Worm (Caenorhabditis elegans): Measurements from ENCODE around the gene ins-22.

Gene ins-22

DNA sequence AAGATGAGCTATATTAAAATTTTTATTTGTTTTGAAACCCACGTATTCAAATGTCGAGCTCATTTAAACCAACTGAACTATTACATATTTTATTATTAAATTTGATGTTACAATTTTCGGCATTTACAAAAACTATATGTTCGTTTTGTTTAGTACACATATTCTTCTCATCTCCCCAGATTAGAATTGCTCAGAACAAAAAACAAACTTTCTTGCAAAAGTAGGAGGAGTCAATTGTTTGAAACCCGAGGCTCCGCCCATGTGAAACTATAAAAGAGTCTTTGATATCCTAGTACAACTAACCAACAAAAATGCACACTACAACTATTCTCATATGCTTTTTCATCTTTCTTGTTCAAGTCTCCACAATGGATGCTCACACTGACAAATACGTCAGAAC lies at the start of gene ins-22:
ins-22 (plus strand) TSS at position 301 of the 400 bp plus-strand sequence.
- no peak for TF ChIP-seq nhr-28 (tag; optimal IDR thresholded peaks at IDR 0.05)
- no peak for TF ChIP-seq mml-1 (tag; optimal IDR thresholded peaks at IDR 0.05)
- TF ChIP-seq daf-12 (tag; optimal IDR thresholded peaks at IDR 0.05), result no peak
- no peak for TF ChIP-seq unc-39 (tag; optimal IDR thresholded peaks at IDR 0.05)
- TF ChIP-seq lsy-12 (tag; optimal IDR thresholded peaks at IDR 0.05), result no peak
- no peak for TF ChIP-seq lin-15B (tag; optimal IDR thresholded peaks at IDR 0.05)
- no peak for TF ChIP-seq lin-39 (tag; optimal IDR thresholded peaks at IDR 0.05)

DNA sequence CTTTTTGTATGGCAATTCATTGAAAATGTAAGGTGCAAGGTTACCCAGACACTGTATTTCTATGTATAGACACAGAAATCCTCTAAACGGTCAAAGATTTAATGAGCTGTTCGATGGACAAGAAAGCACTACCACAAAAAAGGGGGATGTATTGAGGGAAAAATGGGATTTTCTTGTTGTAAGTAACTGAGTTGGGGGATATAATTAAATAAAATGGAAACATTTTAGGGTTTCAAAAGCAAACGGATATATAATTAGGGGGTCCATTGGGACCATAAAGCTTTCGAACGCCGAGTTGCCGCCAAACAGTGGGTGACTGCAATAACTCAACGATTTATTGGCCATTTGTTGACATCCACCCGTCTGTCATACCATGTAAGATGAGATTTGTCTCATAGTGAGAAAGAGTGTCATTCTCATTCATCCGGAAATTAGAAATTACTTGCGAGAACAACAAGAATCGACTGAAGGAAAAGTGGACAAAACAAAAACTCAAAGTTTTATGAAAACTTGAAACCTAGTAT lies 43.9 kb upstream of the ins-22 start:
- TF ChIP-seq ceh-16 (tag; optimal IDR thresholded peaks at IDR 0.05) (no peak), egl-5 (tag; optimal IDR thresholded peaks at IDR 0.05) (peak; percentile 8), pha-4 (tag; optimal IDR thresholded peaks at IDR 0.05) (no peak), ceh-82 (tag; optimal IDR thresholded peaks at IDR 0.05) (no peak)

DNA sequence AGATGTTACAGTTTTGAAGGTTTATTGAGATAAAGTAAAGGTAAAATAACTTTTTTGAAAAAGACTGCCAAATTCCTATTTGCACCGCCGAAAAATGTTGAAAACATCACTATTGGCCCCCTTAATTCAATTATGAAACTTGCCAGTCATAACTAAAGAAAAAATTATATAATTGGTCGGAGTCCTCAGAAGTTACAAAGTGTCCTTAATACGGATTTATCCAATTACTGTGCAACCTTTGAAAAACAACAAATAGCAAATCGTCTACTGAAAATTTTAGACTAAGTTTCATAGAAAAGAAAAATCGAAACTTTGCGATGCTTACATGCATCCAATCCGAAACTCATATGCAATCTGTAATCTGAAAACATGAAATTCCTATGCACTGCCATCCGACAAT lies 41.5 kb upstream of the ins-22 start:
- no peak for TF ChIP-seq lsy-12 (tag; optimal IDR thresholded peaks at IDR 0.05)
- TF ChIP-seq ceh-82 (tag; optimal IDR thresholded peaks at IDR 0.05), result no peak
- TF ChIP-seq mdl-1 (tag; optimal IDR thresholded peaks at IDR 0.05), result no peak
- no peak for TF ChIP-seq fkh-2 (tag; optimal IDR thresholded peaks at IDR 0.05)

DNA sequence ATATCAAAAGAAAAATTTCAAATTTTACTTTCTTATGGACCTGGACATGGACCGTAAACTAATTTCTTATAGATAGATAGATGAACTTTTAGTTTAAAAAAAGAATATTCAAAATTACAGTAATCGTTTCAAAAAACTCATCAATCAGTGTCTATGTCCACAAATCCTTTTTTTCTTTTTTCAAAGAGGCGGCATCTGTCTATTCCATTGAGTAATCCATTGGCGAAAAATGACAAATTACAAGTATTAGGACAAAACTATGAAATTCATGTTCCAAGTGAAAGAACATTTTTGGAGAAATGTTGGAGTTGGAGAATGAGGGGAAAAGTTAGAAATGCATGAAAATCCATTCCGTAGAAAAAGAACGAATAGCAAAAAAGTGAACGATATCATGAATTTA lies 40.5 kb upstream of the ins-22 start:
- no peak for TF ChIP-seq lsy-12 (tag; optimal IDR thresholded peaks at IDR 0.05)
- no peak for TF ChIP-seq skn-1 (tag; optimal IDR thresholded peaks at IDR 0.05)
- no peak for TF ChIP-seq ceh-16 (tag; optimal IDR thresholded peaks at IDR 0.05)
- no peak for TF ChIP-seq tbx-2 (tag; optimal IDR thresholded peaks at IDR 0.05)
- no peak for TF ChIP-seq R02D3.7 (tag; optimal IDR thresholded peaks at IDR 0.05)
- TF ChIP-seq lin-39 (tag; optimal IDR thresholded peaks at IDR 0.05), result no peak
- TF ChIP-seq nhr-43 (tag; optimal IDR thresholded peaks at IDR 0.05; ENCODE audit: poor library complexity, severe bottlenecking), result no peak
- no peak for TF ChIP-seq fos-1 (tag; optimal IDR thresholded peaks at IDR 0.05)
- no peak for TF ChIP-seq elt-3 (tag; optimal IDR thresholded peaks at IDR 0.05)
- no peak for TF ChIP-seq nhr-12 (tag; optimal IDR thresholded peaks at IDR 0.05)
- TF ChIP-seq nhr-25 (tag; optimal IDR thresholded peaks at IDR 0.05), result no peak
- TF ChIP-seq pha-4 (tag; optimal IDR thresholded peaks at IDR 0.05), result no peak
- TF ChIP-seq elt-1 (tag; optimal IDR thresholded peaks at IDR 0.05), result no peak
- no peak for TF ChIP-seq mml-1 (tag; optimal IDR thresholded peaks at IDR 0.05)
- TF ChIP-seq ztf-4 (tag; optimal IDR thresholded peaks at IDR 0.05), result no peak
- no peak for TF ChIP-seq ceh-9 (tag; optimal IDR thresholded peaks at IDR 0.05)

DNA sequence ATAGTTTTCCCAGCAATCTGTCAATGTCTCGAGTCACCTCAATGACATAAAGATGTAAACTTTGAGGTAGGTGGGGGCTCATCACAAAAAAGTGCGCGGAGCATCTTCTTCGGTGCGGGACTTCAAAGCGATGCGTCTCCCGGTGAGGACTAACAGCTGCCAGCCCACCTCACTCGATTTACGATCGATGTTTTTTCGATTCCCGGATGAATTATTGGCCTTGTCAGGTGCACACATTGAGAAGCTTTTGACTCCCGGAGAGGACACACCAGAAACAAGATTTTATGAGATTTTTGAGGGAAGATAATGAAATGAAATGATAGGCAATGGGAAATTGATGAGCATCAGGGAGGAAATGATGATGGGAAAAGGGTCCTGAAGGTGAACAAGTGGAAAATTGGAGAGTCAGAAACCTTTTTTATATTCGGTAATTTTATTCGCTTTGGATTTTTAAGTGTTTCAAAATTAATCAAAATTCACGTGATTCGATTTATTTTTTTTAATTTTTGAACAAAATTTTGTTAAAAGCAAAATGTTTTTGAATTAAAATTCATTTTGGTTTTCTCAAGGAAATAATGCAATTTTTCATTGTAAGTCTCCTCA lies 39.2 kb upstream of the ins-22 start, which contains the start of gene C05B5.12:
C05B5.12 (plus strand) TSS at position 553 of the 603 bp plus-strand sequence.
- TF ChIP-seq eor-1 (tag; optimal IDR thresholded peaks at IDR 0.05) (no peak), nhr-11 (tag; optimal IDR thresholded peaks at IDR 0.05) (no peak), lin-39 (tag; optimal IDR thresholded peaks at IDR 0.05) (peak; percentile 5), egl-5 (tag; optimal IDR thresholded peaks at IDR 0.05) (peak; percentile 38)

DNA sequence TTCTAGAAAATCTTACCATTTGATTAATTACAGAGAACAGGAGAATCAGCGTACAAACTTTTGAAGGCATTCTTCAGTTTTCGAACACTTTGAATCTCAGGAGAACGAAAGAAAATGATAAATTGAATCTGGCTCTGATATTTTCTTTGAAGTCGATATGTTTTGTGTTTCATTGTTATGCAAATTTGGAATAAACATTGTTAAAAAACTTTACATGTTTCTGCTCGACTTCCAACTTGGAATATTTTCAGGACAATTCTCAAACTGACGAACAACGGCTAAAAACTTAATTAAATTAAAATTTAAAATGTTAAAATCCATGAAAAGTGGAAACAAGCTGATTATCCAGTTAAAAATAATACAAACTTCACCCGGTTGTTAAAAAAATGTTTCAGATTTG lies 37.7 kb upstream of the ins-22 start, which contains the start of gene C05B5.1:
C05B5.1 (minus strand) TSS at position 101 of the 400 bp plus-strand sequence.
- TF ChIP-seq jun-1 (tag; optimal IDR thresholded peaks at IDR 0.05) (no peak), hmg-11 (tag; optimal IDR thresholded peaks at IDR 0.05) (no peak), nhr-25 (tag; optimal IDR thresholded peaks at IDR 0.05) (no peak), mdl-1 (tag; optimal IDR thresholded peaks at IDR 0.05) (no peak), lin-15B (tag; optimal IDR thresholded peaks at IDR 0.05) (no peak)

DNA sequence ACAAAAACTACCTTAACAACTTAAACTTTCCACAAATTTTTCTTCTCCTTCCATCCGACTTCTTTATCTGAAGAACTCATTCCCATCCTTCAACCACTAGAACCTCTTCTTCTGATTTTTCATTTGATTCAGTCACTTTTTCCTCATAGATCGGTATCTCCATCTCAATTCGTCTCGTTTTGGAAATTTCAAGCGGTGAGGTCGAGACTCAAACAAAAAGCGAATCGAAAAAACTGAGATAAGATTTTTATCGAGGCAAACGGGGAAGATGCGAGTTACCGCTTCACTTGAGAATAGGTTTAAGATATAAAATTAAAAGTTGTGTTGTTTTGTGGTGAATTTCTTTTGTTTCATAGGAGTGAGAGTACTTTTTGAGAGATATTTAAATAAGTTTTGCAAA lies 34.8 kb upstream of the ins-22 start:
- TF ChIP-seq pha-4 (tag; optimal IDR thresholded peaks at IDR 0.05) (no peak), elt-1 (tag; optimal IDR thresholded peaks at IDR 0.05) (peak; percentile 98), nhr-76 (tag; optimal IDR thresholded peaks at IDR 0.05) (no peak), pqm-1 (tag; optimal IDR thresholded peaks at IDR 0.05) (no peak)
